Fruit fly (Drosophila melanogaster) whole organism, prepupa: ENCODE measurements around the gene Itgbn.

ENCODE experiments used
- CG10631 ChIP-seq: fragments of 200-800 bp; sonication (Bioruptor generic); optimal IDR thresholded peaks from 2 replicates; lab custom pipeline; 2016; ENCODE audit warnings: missing biosample characterization, missing genetic modification characterization
- CG10669 ChIP-seq: fragments of 200-800 bp; sonication (Bioruptor generic); optimal IDR thresholded peaks from 3 replicates; lab custom pipeline; 2018; ENCODE audit warnings: missing biosample characterization, mild to moderate bottlenecking, missing genetic modification characterization, moderate library complexity
- CG11902 ChIP-seq: fragments of 200-800 bp; sonication (Bioruptor generic); optimal IDR thresholded peaks from 3 replicates; lab custom pipeline; 2016; ENCODE audit warnings: missing biosample characterization, missing genetic modification characterization
- CG3032 ChIP-seq: fragments of 200-800 bp; optimal IDR thresholded peaks from 2 replicates; lab custom pipeline; 2019; ENCODE audit warnings: missing biosample characterization, mild to moderate bottlenecking, missing genetic modification characterization, moderate library complexity
- CG34406 ChIP-seq: fragments of 200-800 bp; sonication (Bioruptor generic); optimal IDR thresholded peaks from 3 replicates; lab custom pipeline; 2016; ENCODE audit warnings: missing biosample characterization, missing genetic modification characterization
- CG3919 ChIP-seq: fragments of 200-800 bp; sonication (Bioruptor generic); optimal IDR thresholded peaks from 3 replicates; lab custom pipeline; 2016; ENCODE audit warnings: missing biosample characterization, missing genetic modification characterization
- CG6163 ChIP-seq: fragments of 200-800 bp; sonication (Bioruptor generic); IDR thresholded peaks from 3 replicates; pipeline ENCODE4 v1.3.6; 2022; ENCODE audit warnings: missing biosample characterization, missing genetic modification characterization
- CG6792 ChIP-seq: fragments of 200-800 bp; sonication (Bioruptor generic); optimal IDR thresholded peaks from 3 replicates; lab custom pipeline; 2016; ENCODE audit warnings: missing biosample characterization, missing genetic modification characterization
- CG6808 ChIP-seq: fragments of 200-800 bp; sonication (Bioruptor generic); optimal IDR thresholded peaks from 3 replicates; lab custom pipeline; 2017; ENCODE audit warnings: missing biosample characterization, missing genetic modification characterization, mild to moderate bottlenecking, moderate library complexity, missing genetic modification reagents
- CG9139 ChIP-seq: fragments of 200-800 bp; sonication (Bioruptor generic); optimal IDR thresholded peaks from 3 replicates; lab custom pipeline; 2017; ENCODE audit warnings: missing biosample characterization, mild to moderate bottlenecking, missing genetic modification characterization
- Eip78C ChIP-seq: fragments of 200-800 bp; sonication (Bioruptor generic); peaks from one replicate; lab custom pipeline; 2016; ENCODE audit warnings: missing biosample characterization, missing genetic modification characterization
- Eip93F ChIP-seq: fragments of 200-800 bp; sonication (Bioruptor generic); optimal IDR thresholded peaks from 2 replicates; lab custom pipeline; 2016; ENCODE audit warnings: missing biosample characterization, mild to moderate bottlenecking, missing genetic modification characterization
- Ets96B ChIP-seq: fragments of 200-800 bp; optimal IDR thresholded peaks from 2 replicates; lab custom pipeline; 2019; ENCODE audit warnings: missing biosample characterization, mild to moderate bottlenecking, missing genetic modification characterization, moderate library complexity
- Hr39 ChIP-seq: fragments of 200-800 bp; sonication (Bioruptor generic); optimal IDR thresholded peaks from 2 replicates; lab custom pipeline; 2016; ENCODE audit warnings: missing biosample characterization, missing genetic modification characterization
- Hr4 ChIP-seq: fragments of 200-800 bp; sonication (Bioruptor generic); optimal IDR thresholded peaks from 3 replicates; lab custom pipeline; 2016; ENCODE audit warnings: missing biosample characterization, missing genetic modification characterization
- Met ChIP-seq: fragments of 200-800 bp; sonication (Bioruptor generic); optimal IDR thresholded peaks from 3 replicates; lab custom pipeline; 2016; ENCODE audit warnings: missing biosample characterization, missing genetic modification characterization
- OdsH ChIP-seq: fragments of 200-800 bp; sonication (Bioruptor generic); optimal IDR thresholded peaks from 3 replicates; lab custom pipeline; 2016; ENCODE audit warnings: missing biosample characterization, missing genetic modification characterization
- Smox ChIP-seq: fragments of 200-800 bp; sonication (Bioruptor generic); optimal IDR thresholded peaks from 3 replicates; lab custom pipeline; 2016; ENCODE audit warnings: missing biosample characterization, missing genetic modification characterization
- Sox102F ChIP-seq: fragments of 200-800 bp; sonication (Bioruptor generic); optimal IDR thresholded peaks from 2 replicates; lab custom pipeline; 2016; ENCODE audit warnings: missing biosample characterization, mild to moderate bottlenecking, missing genetic modification characterization
- Sox14 ChIP-seq: fragments of 200-800 bp; sonication (Bioruptor generic); optimal IDR thresholded peaks from 3 replicates; lab custom pipeline; 2016; ENCODE audit warnings: missing biosample characterization, missing genetic modification characterization
- Sox15 ChIP-seq: fragments of 200-800 bp; sonication (Bioruptor generic); optimal IDR thresholded peaks from 3 replicates; lab custom pipeline; 2016; ENCODE audit warnings: missing biosample characterization, missing genetic modification characterization
- achi ChIP-seq: fragments of 200-800 bp; sonication (Bioruptor generic); optimal IDR thresholded peaks from 3 replicates; lab custom pipeline; 2016; ENCODE audit warnings: missing biosample characterization, missing genetic modification characterization
- acj6 ChIP-seq: fragments of 200-800 bp; sonication (Bioruptor generic); optimal IDR thresholded peaks from 3 replicates; lab custom pipeline; 2016; ENCODE audit warnings: missing biosample characterization, missing genetic modification characterization
- eg ChIP-seq: fragments of 200-800 bp; sonication (Bioruptor generic); IDR thresholded peaks from 3 replicates; pipeline ENCODE4 v1.3.6; 2022; ENCODE audit warnings: missing biosample characterization, missing genetic modification characterization
- fd59A ChIP-seq: fragments of 200-800 bp; sonication (Bioruptor generic); optimal IDR thresholded peaks from 2 replicates; lab custom pipeline; 2017; ENCODE audit warnings: missing biosample characterization, mild to moderate bottlenecking, missing genetic modification characterization, missing genetic modification reagents
- fd85E ChIP-seq: fragments of 200-800 bp; sonication (Bioruptor generic); optimal IDR thresholded peaks from 3 replicates; lab custom pipeline; 2016; ENCODE audit warnings: missing biosample characterization, missing genetic modification characterization
- fkh ChIP-seq: fragments of 200-800 bp; sonication (Bioruptor generic); optimal IDR thresholded peaks from 3 replicates; lab custom pipeline; 2017; ENCODE audit warnings: missing biosample characterization, mild to moderate bottlenecking, missing genetic modification characterization, moderate library complexity
- lz ChIP-seq: fragments of 200-800 bp; sonication (Bioruptor generic); optimal IDR thresholded peaks from 3 replicates; lab custom pipeline; 2016; ENCODE audit warnings: missing biosample characterization, missing genetic modification characterization
- net ChIP-seq: fragments of 200-800 bp; sonication (Bioruptor generic); optimal IDR thresholded peaks from 3 replicates; lab custom pipeline; 2016; ENCODE audit warnings: missing biosample characterization, missing genetic modification characterization
- pdm3 ChIP-seq: fragments of 200-800 bp; sonication (Bioruptor generic); optimal IDR thresholded peaks from 3 replicates; lab custom pipeline; 2016; ENCODE audit warnings: missing biosample characterization, missing genetic modification characterization
- salr ChIP-seq, 2 experiments: fragments of 200-800 bp; sonication (Bioruptor generic); optimal IDR thresholded peaks; 3 replicates each; lab custom pipeline; 2016 to 2018; ENCODE audit warnings: missing biosample characterization in 2 of 2, missing genetic modification characterization in 2 of 2, mild to moderate bottlenecking in 1 of 2
- spab ChIP-seq: fragments of 200-800 bp; sonication (Bioruptor generic); optimal IDR thresholded peaks from 2 replicates; lab custom pipeline; 2017; ENCODE audit warnings: missing biosample characterization, mild to moderate bottlenecking, missing genetic modification characterization, missing genetic modification reagents
- ss ChIP-seq, 2 experiments: fragments of 200-800 bp; sonication (Bioruptor generic); optimal IDR thresholded peaks; 2 replicates in 1 of 2; 3 replicates in 1 of 2; lab custom pipeline; 2017 to 2018; ENCODE audit warnings: mild to moderate bottlenecking in 2 of 2, missing biosample characterization in 2 of 2, missing genetic modification characterization in 2 of 2, moderate library complexity in 1 of 2
- svp ChIP-seq: fragments of 200-800 bp; sonication (Bioruptor generic); peaks from one replicate; lab custom pipeline; 2016; ENCODE audit warnings: missing biosample characterization, missing genetic modification characterization
- topi ChIP-seq: fragments of 200-800 bp; sonication (Bioruptor generic); optimal IDR thresholded peaks from 3 replicates; lab custom pipeline; 2016; ENCODE audit warnings: missing biosample characterization, missing genetic modification characterization
- vri ChIP-seq: fragments of 200-800 bp; sonication (Bioruptor generic); optimal IDR thresholded peaks from 3 replicates; lab custom pipeline; 2016; ENCODE audit warnings: missing biosample characterization, mild to moderate bottlenecking, missing genetic modification characterization

The Itgbn gene

DNA sequence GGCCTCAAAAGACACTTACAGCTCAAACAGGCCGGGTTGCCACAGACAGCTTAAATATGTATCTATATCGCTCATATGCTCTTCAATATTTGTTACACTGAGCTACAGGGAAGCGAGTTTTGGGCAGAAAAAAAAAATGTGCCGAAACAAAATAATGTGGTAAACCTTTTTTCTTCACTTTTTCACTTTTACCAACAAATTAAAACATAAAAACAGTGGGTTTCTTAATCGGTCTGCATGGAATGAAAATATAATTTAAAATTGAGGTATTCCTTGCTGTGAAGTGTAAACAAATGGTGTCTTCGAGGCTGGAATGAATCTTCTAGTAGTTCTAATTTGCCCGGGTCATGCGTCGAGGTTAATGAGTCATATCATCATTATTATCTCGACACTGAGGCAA lies 14.1 kb upstream of the Itgbn start (continued):
- peak; percentile 28 for TF ChIP-seq Smox (GFP tag; lab: Kevin White, UChicago)
- no peak for TF ChIP-seq salr (GFP tag; optimal IDR thresholded peaks at IDR 0.05; lab: Kevin White, UChicago)
- TF ChIP-seq OdsH (GFP tag; lab: Kevin White, UChicago), result peak; percentile 44
- no peak for TF ChIP-seq spab (GFP tag; lab: Kevin White, UChicago)
- peak; percentile 32 for TF ChIP-seq topi
- TF ChIP-seq Eip78C (GFP tag; lab: Kevin White, UChicago), result peak; percentile 78
- peak; percentile 20 for TF ChIP-seq net (GFP tag; lab: Kevin White, UChicago)
- TF ChIP-seq eg (GFP tag; lab: Robert Waterston, UW), result peak; percentile 52; the same call in 2 of the 3 replicates
- TF ChIP-seq CG9139 (GFP tag; lab: Kevin White, UChicago), result no peak
- no peak for TF ChIP-seq Ets96B
- TF ChIP-seq fd85E (GFP tag; lab: Kevin White, UChicago), result no peak

DNA sequence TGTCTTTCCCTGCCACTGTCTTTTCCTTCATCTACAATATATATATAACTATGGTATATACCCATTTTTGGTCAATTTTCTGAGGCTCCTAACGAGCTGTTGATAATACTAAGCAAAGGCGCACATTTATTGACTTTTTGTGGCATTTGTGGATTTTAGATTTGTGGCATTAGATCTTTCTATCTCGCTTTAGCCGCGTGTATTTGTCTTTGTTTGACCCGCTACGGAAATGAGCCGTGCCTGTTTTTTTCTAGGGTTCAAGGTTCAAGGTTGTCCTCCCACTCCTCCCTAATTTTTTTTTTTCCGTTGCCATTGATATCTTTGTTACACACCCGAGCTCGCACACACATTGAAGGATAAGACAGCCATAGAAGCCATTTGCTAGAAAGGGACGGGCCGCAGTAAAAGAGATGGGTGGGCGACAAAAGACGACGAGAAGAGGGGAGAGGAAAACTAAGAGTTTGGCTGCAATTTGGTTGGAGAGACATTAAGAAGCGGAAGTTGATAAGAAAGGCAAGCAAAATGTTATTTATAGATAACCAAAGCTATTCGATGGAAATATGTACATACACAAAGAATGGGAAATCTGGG lies 13.2 kb upstream of the Itgbn start:
- TF ChIP-seq CG3919 (GFP tag; lab: Kevin White, UChicago) (no peak), Eip93F (no peak), fkh (peak; percentile 75)
- TF ChIP-seq, all 60 proteins: peak for 1

DNA sequence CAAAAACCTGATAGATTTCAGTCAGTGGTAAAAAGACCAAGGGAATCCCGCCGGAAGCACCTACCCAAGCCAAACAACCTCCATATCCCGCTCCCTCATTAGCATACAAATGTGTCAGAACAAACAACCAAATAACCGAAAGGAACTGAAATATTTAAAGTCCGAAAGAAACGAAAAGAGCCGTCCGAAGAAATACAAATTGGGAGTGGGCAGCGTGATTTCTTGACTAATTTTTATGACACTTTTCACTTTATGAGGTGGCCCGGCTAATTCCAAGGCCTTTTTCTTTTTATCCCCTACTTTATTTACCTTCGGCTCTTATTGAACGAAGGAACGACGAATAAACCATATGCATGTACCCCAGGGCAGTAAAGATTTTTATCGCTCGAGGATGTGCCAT lies 12.1 kb upstream of the Itgbn start:
- TF ChIP-seq topi (no peak), fkh (peak; percentile 22)

DNA sequence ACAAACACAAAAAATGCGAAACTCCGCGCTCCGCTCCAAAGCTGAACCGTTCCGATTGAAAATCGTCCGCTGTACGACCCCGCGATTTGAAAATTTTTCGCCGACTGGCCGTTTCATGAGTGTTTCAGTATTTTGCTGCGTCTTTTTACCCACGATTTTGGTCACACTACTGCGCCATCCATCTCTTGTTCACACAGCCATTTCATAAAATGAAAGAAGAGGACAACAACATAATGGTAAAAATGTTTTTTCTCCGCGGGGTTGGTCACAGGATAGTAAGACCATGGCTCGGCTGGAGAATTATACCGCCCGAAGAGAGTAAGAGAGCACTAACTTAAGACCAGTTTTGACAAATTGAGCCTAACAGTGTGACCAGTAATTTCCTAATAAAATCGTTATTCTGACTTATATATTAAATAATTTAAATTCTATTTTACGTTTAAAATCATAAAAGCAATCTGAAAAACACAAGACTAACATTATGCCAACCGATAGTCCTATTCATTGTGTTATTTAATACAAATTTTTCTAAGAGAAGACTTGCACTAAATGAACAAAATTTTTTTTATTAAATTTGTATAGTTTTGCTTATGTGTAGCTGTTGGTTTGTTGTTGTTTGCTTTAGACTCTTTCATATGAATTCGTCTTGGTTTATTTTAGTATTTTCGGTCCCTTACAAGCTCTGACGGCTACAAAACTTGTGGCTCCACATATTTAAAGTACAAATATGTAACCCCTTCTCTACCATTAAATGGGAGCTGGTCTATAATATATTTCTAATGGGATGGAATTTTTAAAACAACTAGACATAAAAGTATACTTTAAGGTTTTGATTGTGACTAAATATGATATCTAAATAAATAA lies 728 bp upstream of the Itgbn start, which contains the start of gene CG42238:
TSS of gene CG42238 (minus strand) at position 292 of the 864 bp plus-strand sequence.
- no peak for TF ChIP-seq salr (GFP tag; optimal IDR thresholded peaks at IDR 0.05; lab: Kevin White, UChicago)
- TF ChIP-seq topi, result peak; percentile 10
- TF ChIP-seq Met (GFP tag; lab: Kevin White, UChicago), result peak; percentile 11
- TF ChIP-seq Smox (GFP tag; lab: Kevin White, UChicago), result no peak
- no peak for TF ChIP-seq CG11902 (GFP tag; lab: Kevin White, UChicago)
- TF ChIP-seq CG6163 (GFP tag; lab: Robert Waterston, UW), result 0 out of 3 replicates have a peak, but pooled peaks have one; percentile 20
- peak; percentile 11 for TF ChIP-seq pdm3 (GFP tag; lab: Kevin White, UChicago)
- TF ChIP-seq svp (GFP tag; lab: Kevin White, UChicago), result peak; percentile 81
- no peak for TF ChIP-seq CG6808 (GFP tag; lab: Kevin White, UChicago)
- no peak for TF ChIP-seq fd59A (GFP tag; lab: Kevin White, UChicago)
- peak; percentile 4 for TF ChIP-seq vri (GFP tag; lab: Kevin White, UChicago)
- no peak for TF ChIP-seq Hr4 (GFP tag; lab: Kevin White, UChicago)
- no peak for TF ChIP-seq spab (GFP tag; lab: Kevin White, UChicago)
- TF ChIP-seq ss (GFP tag; optimal IDR thresholded peaks at IDR 0.05; lab: Kevin White, UChicago), result peak in 1 of 2 experiments; percentile 19
- no peak for TF ChIP-seq CG3032 (tag; lab: Kevin White, UChicago)
- no peak for TF ChIP-seq Hr39 (GFP tag; lab: Kevin White, UChicago)
- no peak for TF ChIP-seq CG10669 (GFP tag; lab: Kevin White, UChicago)
- TF ChIP-seq CG10631 (GFP tag; lab: Kevin White, UChicago), result peak; percentile 30
- TF ChIP-seq achi (GFP tag; lab: Kevin White, UChicago), result peak; percentile 11
- TF ChIP-seq Sox15 (GFP tag; lab: Kevin White, UChicago), result no peak
- no peak for TF ChIP-seq CG6792 (GFP tag; lab: Kevin White, UChicago)
- TF ChIP-seq eg (GFP tag; lab: Robert Waterston, UW), result 0 out of 3 replicates have a peak, but pooled peaks have one; percentile 20
- no peak for TF ChIP-seq CG34406 (GFP tag; lab: Kevin White, UChicago)
- no peak for TF ChIP-seq Sox102F
- peak; percentile 0 for TF ChIP-seq acj6
- TF ChIP-seq Eip78C (GFP tag; lab: Kevin White, UChicago), result peak; percentile 47
- TF ChIP-seq lz (GFP tag; lab: Kevin White, UChicago), result peak; percentile 15
- TF ChIP-seq fkh, result peak; percentile 40
- peak; percentile 31 for TF ChIP-seq Sox14 (GFP tag; lab: Kevin White, UChicago)
- peak; percentile 23 for TF ChIP-seq CG3919 (GFP tag; lab: Kevin White, UChicago)
- TF ChIP-seq net (GFP tag; lab: Kevin White, UChicago), result no peak
